Fruit fly (Drosophila melanogaster) whole organism, embryonic: ENCODE results near the gene CG6652.

ENCODE experiments used
- Ada2b ChIP-seq: fragments of 200-800 bp; sonication (Bioruptor generic); IDR thresholded peaks from 2 replicates; pipeline ENCODE4 v1.3.6; 2022; ENCODE audit warnings: missing biosample characterization, missing genetic modification characterization
- BEAF-32 ChIP-seq: fragments of 200-800 bp; sonication (Bioruptor generic); optimal IDR thresholded peaks from 3 replicates; lab custom pipeline; 2017; ENCODE audit warnings: missing biosample characterization, missing genetic modification characterization, mild to moderate bottlenecking, moderate library complexity, missing genetic modification reagents
- C15 ChIP-seq: fragments of 200-800 bp; sonication (Bioruptor generic); IDR thresholded peaks from 3 replicates; pipeline ENCODE4 v1.3.6; 2022; ENCODE audit warnings: missing biosample characterization, missing genetic modification characterization
- CG1233 ChIP-seq: fragments of 200-800 bp; sonication (Bioruptor generic); optimal IDR thresholded peaks from 4 replicates; lab custom pipeline; 2018; ENCODE audit warnings: missing biosample characterization, mild to moderate bottlenecking, missing genetic modification characterization
- CG13424 ChIP-seq: fragments of 200-800 bp; sonication (Bioruptor generic); optimal IDR thresholded peaks from 2 replicates; lab custom pipeline; 2019; ENCODE audit warnings: missing biosample characterization, mild to moderate bottlenecking, missing genetic modification characterization, moderate library complexity
- CG16863 ChIP-seq: fragments of 200-800 bp; sonication (Bioruptor generic); optimal IDR thresholded peaks from 3 replicates; lab custom pipeline; 2016; ENCODE audit warnings: missing biosample characterization, missing genetic modification characterization
- CG17359 ChIP-seq: fragments of 200-800 bp; sonication (Bioruptor generic); optimal IDR thresholded peaks from 3 replicates; lab custom pipeline; 2018; ENCODE audit warnings: missing biosample characterization, mild to moderate bottlenecking, missing genetic modification characterization, moderate library complexity
- CG17912 ChIP-seq: fragments of 200-800 bp; sonication (Bioruptor generic); optimal IDR thresholded peaks from 2 replicates; lab custom pipeline; 2018; ENCODE audit warnings: missing biosample characterization, mild to moderate bottlenecking, missing genetic modification characterization
- CG18011 ChIP-seq: fragments of 200-800 bp; sonication (Bioruptor generic); optimal IDR thresholded peaks from 2 replicates; lab custom pipeline; 2017; ENCODE audit warnings: missing biosample characterization, missing genetic modification characterization, mild to moderate bottlenecking, moderate library complexity, missing genotype
- CG1832 ChIP-seq: fragments of 200-800 bp; sonication (Bioruptor generic); optimal IDR thresholded peaks from 2 replicates; lab custom pipeline; 2017; ENCODE audit warnings: missing biosample characterization, mild to moderate bottlenecking, missing genetic modification characterization, inconsistent platforms
- CG2712 ChIP-seq: fragments of 200-800 bp; optimal IDR thresholded peaks from 3 replicates; lab custom pipeline; 2019; ENCODE audit warnings: missing biosample characterization, mild to moderate bottlenecking, missing genetic modification characterization, moderate library complexity
- CG30403 ChIP-seq: fragments of 200-800 bp; sonication (Bioruptor generic); optimal IDR thresholded peaks from 3 replicates; lab custom pipeline; 2016; ENCODE audit warnings: missing biosample characterization, missing genetic modification characterization
- CG31388 ChIP-seq: fragments of 200-800 bp; sonication (Bioruptor generic); optimal IDR thresholded peaks from 2 replicates; lab custom pipeline; 2016; ENCODE audit warnings: missing biosample characterization, missing genetic modification characterization
- CG4617 ChIP-seq: fragments of 200-800 bp; sonication (Bioruptor generic); optimal IDR thresholded peaks from 3 replicates; lab custom pipeline; 2016; ENCODE audit warnings: missing biosample characterization, missing genetic modification characterization, borderline replicate concordance
- CG7839 ChIP-seq: fragments of 200-800 bp; sonication (Bioruptor generic); optimal IDR thresholded peaks from 3 replicates; lab custom pipeline; 2018; ENCODE audit warnings: missing biosample characterization, mild to moderate bottlenecking, missing genetic modification characterization, moderate library complexity
- CG7963 ChIP-seq: fragments of 200-800 bp; sonication (Bioruptor generic); IDR thresholded peaks from 3 replicates; pipeline ENCODE4 v1.3.6; 2022; ENCODE audit warnings: missing biosample characterization, missing genetic modification characterization; ENCODE audit not compliant: partially characterized antibody
- CG9437 ChIP-seq: fragments of 200-800 bp; sonication (Bioruptor generic); optimal IDR thresholded peaks from 2 replicates; lab custom pipeline; 2018; ENCODE audit warnings: missing biosample characterization, mild to moderate bottlenecking, missing genetic modification characterization
- CG9609 ChIP-seq: fragments of 200-800 bp; sonication (Bioruptor generic); optimal IDR thresholded peaks from 3 replicates; lab custom pipeline; 2016; ENCODE audit warnings: missing biosample characterization, missing genetic modification characterization
- CG9727 ChIP-seq: fragments of 200-800 bp; sonication (Bioruptor generic); optimal IDR thresholded peaks from 3 replicates; lab custom pipeline; 2017; ENCODE audit warnings: missing biosample characterization, mild to moderate bottlenecking, missing genetic modification characterization
- CG9797 ChIP-seq: fragments of 200-800 bp; sonication (Bioruptor generic); optimal IDR thresholded peaks from 3 replicates; lab custom pipeline; 2018; ENCODE audit warnings: missing biosample characterization, mild to moderate bottlenecking, missing genetic modification characterization
- CoRest ChIP-seq: fragments of 200-800 bp; sonication (Bioruptor generic); optimal IDR thresholded peaks from 3 replicates; lab custom pipeline; 2018; ENCODE audit warnings: missing biosample characterization, mild to moderate bottlenecking, missing genetic modification characterization, moderate library complexity
- Dref ChIP-seq: fragments of 200-800 bp; sonication (Bioruptor generic); IDR thresholded peaks from 2 replicates; pipeline ENCODE4 v1.3.6; 2022; ENCODE audit warnings: missing biosample characterization, missing genetic modification characterization
- Eip74EF ChIP-seq, 2 experiments: fragments of 200-800 bp in 1 of 2; fragments of >200 bp in 1 of 2; sonication (Bioruptor generic) in 1 of 2; optimal IDR thresholded peaks; 2 replicates each; lab custom pipeline; 2017 to 2019; ENCODE audit warnings: missing biosample characterization in 2 of 2, missing genetic modification characterization in 2 of 2, mild to moderate bottlenecking in 1 of 2, moderate library complexity in 1 of 2
- HLH4C ChIP-seq: fragments of 200-800 bp; sonication (Bioruptor generic); IDR thresholded peaks from 3 replicates; pipeline ENCODE4 v1.3.6; 2022; ENCODE audit warnings: missing biosample characterization, missing genetic modification characterization; ENCODE audit not compliant: partially characterized antibody
- HmgD ChIP-seq: fragments of 200-800 bp; sonication (Bioruptor generic); optimal IDR thresholded peaks from 3 replicates; lab custom pipeline; 2016; ENCODE audit warnings: missing biosample characterization, missing genetic modification characterization
- HmgZ ChIP-seq: fragments of 200-800 bp; sonication (Bioruptor generic); optimal IDR thresholded peaks from 2 replicates; lab custom pipeline; 2018; ENCODE audit warnings: missing biosample characterization, mild to moderate bottlenecking, missing genetic modification characterization
- Meics ChIP-seq: fragments of 200-800 bp; sonication (Bioruptor generic); optimal IDR thresholded peaks from 2 replicates; lab custom pipeline; 2017; ENCODE audit warnings: missing biosample characterization, mild to moderate bottlenecking, missing genetic modification characterization
- Mes4 ChIP-seq: fragments of 200-800 bp; sonication (Bioruptor generic); optimal IDR thresholded peaks from 2 replicates; lab custom pipeline; 2016; ENCODE audit warnings: missing biosample characterization, missing genetic modification characterization
- Pdp1 ChIP-seq, 2 experiments: fragments of 200-800 bp; sonication (Bioruptor generic); optimal IDR thresholded peaks; 3 replicates each; lab custom pipeline; 2016; ENCODE audit warnings: missing biosample characterization in 2 of 2, missing genetic modification characterization in 2 of 2, mild to moderate bottlenecking in 1 of 2, moderate library complexity in 1 of 2
- Rfx ChIP-seq: fragments of 200-800 bp; sonication (Bioruptor generic); IDR thresholded peaks from 2 replicates; pipeline ENCODE4 v1.3.6; 2022; ENCODE audit warnings: missing biosample characterization, missing genetic modification characterization
- Scr ChIP-seq: fragments of 200-800 bp; sonication (Bioruptor generic); IDR thresholded peaks from 2 replicates; pipeline ENCODE4 v1.3.6; 2022; ENCODE audit warnings: missing biosample characterization, missing genetic modification characterization; ENCODE audit not compliant: partially characterized antibody
- Sin3A ChIP-seq: fragments of >200 bp; optimal IDR thresholded peaks from 2 replicates; lab custom pipeline; 2018
- bab2 ChIP-seq: fragments of 200-800 bp; sonication (Bioruptor generic); optimal IDR thresholded peaks from 2 replicates; lab custom pipeline; 2016; ENCODE audit warnings: missing biosample characterization, missing genetic modification characterization
- bbx ChIP-seq: fragments of 200-800 bp; sonication (Bioruptor generic); IDR thresholded peaks from 2 replicates; pipeline ENCODE4 v1.3.6; 2022; ENCODE audit warnings: missing biosample characterization, missing genetic modification characterization; ENCODE audit not compliant: partially characterized antibody
- dm ChIP-seq: fragments of 200-800 bp; sonication (Bioruptor generic); optimal IDR thresholded peaks from 3 replicates; lab custom pipeline; 2016; ENCODE audit warnings: missing biosample characterization, missing genetic modification characterization
- fd64A ChIP-seq: fragments of 200-800 bp; sonication (Bioruptor generic); optimal IDR thresholded peaks from 3 replicates; lab custom pipeline; 2018; ENCODE audit warnings: missing biosample characterization, mild to moderate bottlenecking, missing genetic modification characterization
- ftz-f1 ChIP-seq: fragments of 200-800 bp; sonication (Bioruptor generic); optimal IDR thresholded peaks from 2 replicates; lab custom pipeline; 2016; ENCODE audit warnings: missing biosample characterization, missing genetic modification characterization
- gfzf ChIP-seq: fragments of 200-800 bp; sonication (Bioruptor generic); optimal IDR thresholded peaks from 2 replicates; lab custom pipeline; 2016; ENCODE audit warnings: missing biosample characterization, mild to moderate bottlenecking, missing genetic modification characterization, moderate library complexity
- insv ChIP-seq, 2 experiments: fragments of 200-800 bp; sonication (Bioruptor generic); optimal IDR thresholded peaks; 3 replicates each; lab custom pipeline; 2016 to 2018; ENCODE audit warnings: missing biosample characterization in 2 of 2, missing genetic modification characterization in 2 of 2
- kni ChIP-seq: fragments of 200-800 bp; sonication (Bioruptor generic); optimal IDR thresholded peaks from 3 replicates; lab custom pipeline; 2017; ENCODE audit warnings: mild to moderate bottlenecking, missing biosample characterization, missing genetic modification reagents, missing genetic modification characterization
- lilli ChIP-seq: fragments of 200-800 bp; sonication (Bioruptor generic); optimal IDR thresholded peaks from 3 replicates; lab custom pipeline; 2016; ENCODE audit warnings: missing biosample characterization, missing genetic modification characterization
- luna ChIP-seq: fragments of 200-800 bp; sonication (Bioruptor generic); optimal IDR thresholded peaks from 2 replicates; lab custom pipeline; 2016; ENCODE audit warnings: missing biosample characterization, missing genetic modification characterization
- nmo ChIP-seq: fragments of 200-800 bp; sonication (Bioruptor generic); optimal IDR thresholded peaks from 2 replicates; lab custom pipeline; 2018; ENCODE audit warnings: missing biosample characterization, mild to moderate bottlenecking, missing genetic modification characterization, moderate library complexity
- pzg ChIP-seq: fragments of 200-800 bp; sonication (Bioruptor generic); optimal IDR thresholded peaks from 3 replicates; lab custom pipeline; 2018; ENCODE audit warnings: missing biosample characterization, mild to moderate bottlenecking, missing genetic modification characterization, moderate library complexity
- ro ChIP-seq: fragments of 200-800 bp; sonication (Bioruptor generic); IDR thresholded peaks from 2 replicates; pipeline ENCODE4 v1.3.6; 2022; ENCODE audit warnings: missing biosample characterization, missing genetic modification characterization
- run ChIP-seq: fragments of 200-800 bp; sonication (Bioruptor generic); optimal IDR thresholded peaks from 3 replicates; lab custom pipeline; 2018; ENCODE audit warnings: missing biosample characterization, mild to moderate bottlenecking, missing genetic modification characterization
- tio ChIP-seq: fragments of 200-800 bp; sonication (Bioruptor generic); optimal IDR thresholded peaks from 2 replicates; lab custom pipeline; 2017; ENCODE audit warnings: missing biosample characterization, missing genetic modification characterization, inconsistent platforms
- trem ChIP-seq: fragments of 200-800 bp; optimal IDR thresholded peaks from 3 replicates; lab custom pipeline; 2019; ENCODE audit warnings: missing biosample characterization, mild to moderate bottlenecking, missing genetic modification characterization, moderate library complexity
- vvl ChIP-seq: fragments of 200-800 bp; sonication (Bioruptor generic); IDR thresholded peaks from 2 replicates; pipeline ENCODE4 v1.3.6; 2022; ENCODE audit warnings: missing biosample characterization, missing genetic modification characterization
- zen ChIP-seq: fragments of 200-800 bp; sonication (Bioruptor generic); optimal IDR thresholded peaks from 3 replicates; lab custom pipeline; 2018; ENCODE audit warnings: missing biosample characterization, mild to moderate bottlenecking, missing genetic modification characterization, moderate library complexity

The CG6652 gene

dm6 chr3L:17044799-17045198 is 22.1 kb upstream of the CG6652 start, which contains the start of gene Pop5 (continued):
- TF ChIP-seq HmgZ (peak; percentile 58), luna (GFP tag; lab: Kevin White, UChicago) (no peak), CG18011 (GFP tag; lab: Kevin White, UChicago) (peak; percentile 12), vvl (GFP tag; lab: Robert Waterston, UW) (peak; percentile 49), bab2 (GFP tag; lab: Kevin White, UChicago) (no peak), CG9797 (GFP tag; lab: Kevin White, UChicago) (peak; percentile 19), Ada2b (no peak), C15 (GFP tag; lab: Robert Waterston, UW) (no peak), HLH4C (GFP tag; lab: Robert Waterston, UW) (peak; percentile 35; the same call in 1 of the 3 replicates), CG13424 (tag; lab: Kevin White, UChicago) (peak; percentile 15), trem (tag; lab: Kevin White, UChicago) (peak; percentile 88), Eip74EF (GFP tag; optimal IDR thresholded peaks at IDR 0.05; lab: Kevin White, UChicago) (peak in 1 of 2 experiments; percentile 52), ro (GFP tag; lab: Robert Waterston, UW) (no peak), CG4617 (peak; percentile 58), gfzf (GFP tag; lab: Kevin White, UChicago) (peak; percentile 34), fd64A (GFP tag; lab: Kevin White, UChicago) (peak; percentile 36), tio (GFP tag; lab: Kevin White, UChicago) (no peak), Rfx (GFP tag; lab: Robert Waterston, UW) (peak; percentile 45; the same call in 1 of the 2 replicates), Mes4 (GFP tag; lab: Kevin White, UChicago) (peak; percentile 0), lilli (GFP tag; lab: Kevin White, UChicago) (no peak), Sin3A (lab: Kevin White, UChicago) (peak; percentile 2), CG17912 (GFP tag; lab: Kevin White, UChicago) (peak; percentile 42), CG7963 (GFP tag; lab: Robert Waterston, UW) (no peak), CG31388 (GFP tag; lab: Kevin White, UChicago) (no peak), Dref (GFP tag; lab: Robert Waterston, UW) (peak; percentile 77), CG1233 (GFP tag; lab: Kevin White, UChicago) (peak; percentile 34), CG17359 (tag; lab: Kevin White, UChicago) (peak; percentile 19), CG9609 (peak; percentile 12), CoRest (tag; lab: Kevin White, UChicago) (peak; percentile 69), HmgD (GFP tag; lab: Kevin White, UChicago) (peak; percentile 36), BEAF-32 (GFP tag; lab: Kevin White, UChicago) (peak; percentile 57), nmo (GFP tag; lab: Kevin White, UChicago) (peak; percentile 35), run (no peak), zen (peak; percentile 28), insv (GFP tag; optimal IDR thresholded peaks at IDR 0.05; lab: Kevin White, UChicago) (peak in 1 of 2 experiments; percentile 62), pzg (GFP tag; lab: Kevin White, UChicago) (peak; percentile 69), Meics (GFP tag; lab: Kevin White, UChicago) (peak; percentile 30), dm (GFP tag; lab: Kevin White, UChicago) (peak; percentile 6), CG2712 (tag; lab: Kevin White, UChicago) (peak; percentile 2), CG30403 (no peak), Scr (GFP tag; lab: Robert Waterston, UW) (peak; percentile 55), CG1832 (GFP tag; lab: Kevin White, UChicago) (no peak), bbx (GFP tag; lab: Robert Waterston, UW) (peak; percentile 49; the same call in 1 of the 2 replicates), CG16863 (GFP tag; lab: Kevin White, UChicago) (peak; percentile 13), CG9727 (peak; percentile 26), kni (GFP tag; lab: Kevin White, UChicago) (peak; percentile 33), ftz-f1 (GFP tag; lab: Kevin White, UChicago) (peak; percentile 27), CG7839 (no peak), CG9437 (peak; percentile 5), Pdp1 (GFP tag; optimal IDR thresholded peaks at IDR 0.05; lab: Kevin White, UChicago) (peak in 1 of 2 experiments; percentile 41)
